Worm (Caenorhabditis elegans): ENCODE data around the gene F13H10.8.

- TF ChIP-seq ztf-23 (GFP tag; IDR thresholded peaks at IDR 0.05) (no peak), flt-1 (GFP tag; IDR thresholded peaks at IDR 0.05) (no peak), klf-2 (GFP tag; conservative IDR thresholded peaks at IDR 0.05) (no peak), ztf-29 (GFP tag; IDR thresholded peaks at IDR 0.05) (no peak), cog-1 (tag; optimal IDR thresholded peaks at IDR 0.05) (no peak), tab-1 (GFP tag; IDR thresholded peaks at IDR 0.05) (no peak), T22C8.4 (GFP tag; IDR thresholded peaks at IDR 0.05) (no peak), med-1 (GFP tag; optimal IDR thresholded peaks at IDR 0.05; ENCODE audit: insufficient read depth) (no peak), ref-1 (GFP tag; conservative IDR thresholded peaks at IDR 0.05) (no peak)
These were observed 28.6 kb downstream of the F13H10.8 start, which contains the start of gene F36H1.11 for ce11 chrIV:11048871-11049270.
